Worm (Caenorhabditis elegans) whole organism, L2 larva: ENCODE data around the gene ifas-2.

Experiments
- egl-27 ChIP-seq: sonication (generic microtip); optimal IDR thresholded peaks from 3 replicates; lab custom pipeline; 2017; ENCODE audit warnings: missing biosample characterization, missing genetic modification reagents, missing genetic modification characterization
- mdl-1 ChIP-seq, 2 experiments: fragments of 150-350 bp in 1 of 2; sonication (generic microtip) in 1 of 2; optimal IDR thresholded peaks; 2 replicates each; lab custom pipeline; 2017; ENCODE audit warnings: missing biosample characterization in 2 of 2, missing genetic modification characterization in 2 of 2
- nhr-25 ChIP-seq: fragments of 150-350 bp; sonication (generic microtip); optimal IDR thresholded peaks from 3 replicates; lab custom pipeline; 2014; ENCODE audit warnings: missing biosample characterization, missing genetic modification characterization
- nhr-77 ChIP-seq: fragments of 150-350 bp; optimal IDR thresholded peaks from 2 replicates; lab custom pipeline; 2014; ENCODE audit warnings: missing biosample characterization, missing genetic modification characterization
- unc-55 ChIP-seq: fragments of 150-350 bp; sonication (generic microtip); optimal IDR thresholded peaks from 3 replicates; lab custom pipeline; 2014; ENCODE audit warnings: missing biosample characterization, missing genetic modification reagents, missing genetic modification characterization

DNA sequence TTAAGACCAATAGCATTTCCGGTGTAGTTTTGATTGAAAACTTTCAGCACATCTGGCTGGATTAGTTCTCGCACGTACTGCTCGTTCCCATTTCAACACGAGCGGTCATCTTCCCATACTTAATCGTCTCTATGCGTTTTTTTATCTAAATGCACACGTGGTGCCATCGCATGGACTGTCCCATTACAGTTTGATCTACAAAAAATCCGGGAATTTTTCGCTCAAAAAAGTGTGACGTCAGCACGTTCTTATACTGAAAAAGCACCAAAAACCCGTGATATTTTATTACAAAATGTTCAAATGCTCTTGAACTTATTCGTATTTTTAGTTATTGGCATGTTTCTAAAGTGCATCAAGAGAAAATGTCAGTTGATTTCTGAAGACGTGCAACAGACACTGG, 33.3 kb upstream of the ifas-2 start, which contains the start of gene Y102A5C.4:
- no peak for TF ChIP-seq nhr-77 (tag; lab: Kevin White, UChicago)
- TF ChIP-seq nhr-25 (tag; lab: Kevin White, UChicago): no peak
- TF ChIP-seq mdl-1 (tag; optimal IDR thresholded peaks at IDR 0.05; lab: Kevin White, UChicago): no peak
- TF ChIP-seq egl-27 (tag; lab: Kevin White, UChicago): no peak
- no peak for TF ChIP-seq unc-55 (GFP tag; lab: Kevin White, UChicago)
